Worm (Caenorhabditis elegans) whole organism, L4/young adult: ENCODE results near the gene F55B12.2.

Source experiments
- W03F9.2 ChIP-seq: fragments of 150-350 bp; optimal IDR thresholded peaks from 2 replicates; lab custom pipeline; 2014; ENCODE audit warnings: missing biosample characterization, missing genetic modification characterization
- dao-5 ChIP-seq: sonication (generic microtip); optimal IDR thresholded peaks from 2 replicates; lab custom pipeline; 2016; ENCODE audit warnings: missing genotype, missing genetic modification characterization, moderate library complexity, missing compliant biosample characterization

ce11 chrV:13830813-13831212, 14.0 kb upstream of the F55B12.2 start, which contains the start of gene str-165:
- no peak for TF ChIP-seq W03F9.2 (tag; lab: Kevin White, UChicago)
- TF ChIP-seq dao-5, result no peak
